Fruit fly (Drosophila melanogaster) whole organism, embryonic: ENCODE measurements around the gene Obp99b.

Experiments
- ATbp ChIP-seq: fragments of 200-800 bp; sonication (Bioruptor generic); optimal IDR thresholded peaks from 2 replicates; lab custom pipeline; 2017; ENCODE audit warnings: missing biosample characterization, mild to moderate bottlenecking, missing genetic modification characterization, missing genetic modification reagents
- Bdp1 ChIP-seq: fragments of 200-800 bp; sonication (Bioruptor generic); optimal IDR thresholded peaks from 3 replicates; lab custom pipeline; 2016; ENCODE audit warnings: missing biosample characterization, missing genetic modification characterization
- C15 ChIP-seq: fragments of 200-800 bp; sonication (Bioruptor generic); IDR thresholded peaks from 3 replicates; pipeline ENCODE4 v1.3.6; 2022; ENCODE audit warnings: missing biosample characterization, missing genetic modification characterization
- CG10147 ChIP-seq: fragments of 200-800 bp; sonication (Bioruptor generic); optimal IDR thresholded peaks from 2 replicates; lab custom pipeline; 2019; ENCODE audit warnings: missing biosample characterization, mild to moderate bottlenecking, missing genetic modification characterization, moderate library complexity
- CG11504 ChIP-seq: fragments of 200-800 bp; sonication (Bioruptor generic); optimal IDR thresholded peaks from 3 replicates; lab custom pipeline; 2019; ENCODE audit warnings: missing biosample characterization, mild to moderate bottlenecking, missing genetic modification characterization, moderate library complexity
- CG12219 ChIP-seq: fragments of 200-800 bp; sonication (Bioruptor generic); optimal IDR thresholded peaks from 3 replicates; lab custom pipeline; 2018; ENCODE audit warnings: missing biosample characterization, mild to moderate bottlenecking, missing genetic modification characterization
- CG14860 ChIP-seq: fragments of 200-800 bp; sonication (Bioruptor generic); IDR thresholded peaks from 3 replicates; pipeline ENCODE4 v1.3.6; 2022; ENCODE audit warnings: missing biosample characterization, missing genetic modification characterization; ENCODE audit not compliant: partially characterized antibody
- CG15514 ChIP-seq: fragments of 200-800 bp; sonication (Bioruptor generic); optimal IDR thresholded peaks from 3 replicates; lab custom pipeline; 2017; ENCODE audit warnings: missing biosample characterization, missing genetic modification characterization, mild to moderate bottlenecking, moderate library complexity, missing genetic modification reagents
- CG18476 ChIP-seq: fragments of 200-800 bp; sonication (Bioruptor generic); optimal IDR thresholded peaks from 2 replicates; lab custom pipeline; 2016; ENCODE audit warnings: missing biosample characterization, mild to moderate bottlenecking, missing genetic modification characterization
- CG2889 ChIP-seq: fragments of 200-800 bp; sonication (Bioruptor generic); IDR thresholded peaks from 3 replicates; pipeline ENCODE4 v1.3.6; 2022; ENCODE audit warnings: missing biosample characterization, missing genetic modification characterization
- CG30431 ChIP-seq: fragments of 200-800 bp; sonication (Bioruptor generic); optimal IDR thresholded peaks from 2 replicates; lab custom pipeline; 2017; ENCODE audit warnings: missing biosample characterization, missing genetic modification characterization
- CG32532 ChIP-seq: fragments of 200-800 bp; sonication (Bioruptor generic); IDR thresholded peaks from 2 replicates; pipeline ENCODE4 v1.3.6; 2022; ENCODE audit warnings: missing biosample characterization, missing genetic modification characterization
- CG4617 ChIP-seq: fragments of 200-800 bp; sonication (Bioruptor generic); optimal IDR thresholded peaks from 3 replicates; lab custom pipeline; 2016; ENCODE audit warnings: missing biosample characterization, missing genetic modification characterization, borderline replicate concordance
- CG5245 ChIP-seq: fragments of 200-800 bp; sonication (Bioruptor generic); optimal IDR thresholded peaks from 3 replicates; lab custom pipeline; 2016; ENCODE audit warnings: missing biosample characterization, missing genetic modification characterization
- CG5953 ChIP-seq: fragments of 200-800 bp; sonication (Bioruptor generic); IDR thresholded peaks from 2 replicates; pipeline ENCODE4 v1.3.6; 2022; ENCODE audit warnings: missing biosample characterization, missing genetic modification characterization
- CG7987 ChIP-seq: fragments of 200-800 bp; sonication (Bioruptor generic); optimal IDR thresholded peaks from 2 replicates; lab custom pipeline; 2018; ENCODE audit warnings: missing biosample characterization, mild to moderate bottlenecking, missing genetic modification characterization, moderate library complexity
- D19A ChIP-seq: fragments of 200-800 bp; optimal IDR thresholded peaks from 3 replicates; lab custom pipeline; 2019; ENCODE audit warnings: missing biosample characterization, mild to moderate bottlenecking, missing genetic modification characterization, moderate library complexity
- Dad ChIP-seq: fragments of 200-800 bp; sonication (Bioruptor generic); optimal IDR thresholded peaks from 3 replicates; lab custom pipeline; 2016; ENCODE audit warnings: missing biosample characterization, missing genetic modification characterization
- Dll ChIP-seq: fragments of 200-800 bp; sonication (Bioruptor generic); IDR thresholded peaks from 4 replicates; pipeline ENCODE4 v1.3.6; 2022; ENCODE audit warnings: missing biosample characterization, missing genetic modification characterization; ENCODE audit not compliant: partially characterized antibody
- Fer2 ChIP-seq: fragments of 200-800 bp; sonication (Bioruptor generic); optimal IDR thresholded peaks from 2 replicates; lab custom pipeline; 2018; ENCODE audit warnings: missing biosample characterization, mild to moderate bottlenecking, missing genetic modification characterization, moderate library complexity
- Gug ChIP-seq: fragments of 200-800 bp; sonication (Bioruptor generic); IDR thresholded peaks from 4 replicates; pipeline ENCODE4 v1.3.6; 2022; ENCODE audit warnings: missing biosample characterization, missing genetic modification characterization
- Hand ChIP-seq: fragments of 200-800 bp; sonication (Bioruptor generic); optimal IDR thresholded peaks from 2 replicates; lab custom pipeline; 2017; ENCODE audit warnings: mild to moderate bottlenecking, missing biosample characterization, missing genetic modification reagents, missing genetic modification characterization
- Hsf ChIP-seq: fragments of 200-800 bp; sonication (Bioruptor generic); optimal IDR thresholded peaks from 3 replicates; lab custom pipeline; 2016; ENCODE audit warnings: missing biosample characterization, missing genetic modification characterization
- NC2β ChIP-seq: fragments of 200-800 bp; sonication (Bioruptor generic); optimal IDR thresholded peaks from 2 replicates; lab custom pipeline; 2016; ENCODE audit warnings: missing biosample characterization, missing genetic modification characterization
- Nf-YC ChIP-seq: fragments of 200-800 bp; optimal IDR thresholded peaks from 3 replicates; lab custom pipeline; 2019; ENCODE audit warnings: missing biosample characterization, mild to moderate bottlenecking, missing genetic modification characterization, moderate library complexity
- Poxn ChIP-seq: fragments of 200-800 bp; sonication (Bioruptor generic); IDR thresholded peaks from 2 replicates; pipeline ENCODE4 v1.3.6; 2022; ENCODE audit warnings: missing biosample characterization, missing genetic modification characterization
- Ptx1 ChIP-seq: fragments of 200-800 bp; sonication (Bioruptor generic); IDR thresholded peaks from 2 replicates; pipeline ENCODE4 v1.3.6; 2022; ENCODE audit warnings: missing biosample characterization, missing genetic modification characterization
- Rx ChIP-seq: fragments of 200-800 bp; sonication (Bioruptor generic); IDR thresholded peaks from 2 replicates; pipeline ENCODE4 v1.3.6; 2022; ENCODE audit warnings: missing biosample characterization, missing genetic modification characterization
- ab ChIP-seq: fragments of 200-800 bp; sonication (Bioruptor generic); optimal IDR thresholded peaks from 2 replicates; lab custom pipeline; 2016; ENCODE audit warnings: missing biosample characterization, missing genetic modification characterization
- al ChIP-seq: fragments of 200-800 bp; sonication (Bioruptor generic); IDR thresholded peaks from 2 replicates; pipeline ENCODE4 v1.3.6; 2022; ENCODE audit warnings: missing biosample characterization, missing genetic modification characterization
- bbx ChIP-seq: fragments of 200-800 bp; sonication (Bioruptor generic); IDR thresholded peaks from 2 replicates; pipeline ENCODE4 v1.3.6; 2022; ENCODE audit warnings: missing biosample characterization, missing genetic modification characterization; ENCODE audit not compliant: partially characterized antibody
- bowl ChIP-seq: fragments of 200-800 bp; sonication (Bioruptor generic); IDR thresholded peaks from 2 replicates; pipeline ENCODE4 v1.3.6; 2022; ENCODE audit warnings: missing biosample characterization, missing genetic modification characterization
- cad ChIP-seq: fragments of >200 bp; optimal IDR thresholded peaks from 2 replicates; lab custom pipeline; 2017; ENCODE audit warnings: missing biosample characterization, missing genetic modification characterization
- cg ChIP-seq: fragments of 200-800 bp; sonication (Bioruptor generic); optimal IDR thresholded peaks from 3 replicates; lab custom pipeline; 2019; ENCODE audit warnings: missing biosample characterization, mild to moderate bottlenecking, missing genetic modification characterization, moderate library complexity
- croc ChIP-seq: fragments of 200-800 bp; sonication (Bioruptor generic); conservative IDR thresholded peaks from 3 replicates; pipeline ENCODE4 v1.3.6; 2022; ENCODE audit warnings: missing biosample characterization, missing genetic modification characterization
- dan ChIP-seq: fragments of 200-800 bp; sonication (Bioruptor generic); IDR thresholded peaks from 2 replicates; pipeline ENCODE4 v1.3.6; 2022; ENCODE audit warnings: missing biosample characterization, missing genetic modification characterization
- gce ChIP-seq: fragments of 200-800 bp; sonication (Bioruptor generic); IDR thresholded peaks from 3 replicates; pipeline ENCODE4 v1.3.6; 2022; ENCODE audit warnings: missing biosample characterization, missing genetic modification characterization
- grn ChIP-seq: fragments of 200-800 bp; sonication (Bioruptor generic); optimal IDR thresholded peaks from 3 replicates; lab custom pipeline; 2017; ENCODE audit warnings: missing biosample characterization, missing genetic modification characterization
- gro ChIP-seq: fragments of 200-800 bp; sonication (Bioruptor generic); optimal IDR thresholded peaks from 2 replicates; lab custom pipeline; 2016; ENCODE audit warnings: missing biosample characterization, missing genetic modification characterization
- gsb-n ChIP-seq: fragments of 200-800 bp; sonication (Bioruptor generic); optimal IDR thresholded peaks from 3 replicates; lab custom pipeline; 2018; ENCODE audit warnings: missing biosample characterization, mild to moderate bottlenecking, missing genetic modification characterization
- ham ChIP-seq: fragments of 200-800 bp; sonication (Bioruptor generic); IDR thresholded peaks from 2 replicates; pipeline ENCODE4 v1.3.6; 2022; ENCODE audit warnings: missing biosample characterization, missing genetic modification characterization
- klu ChIP-seq: fragments of 200-800 bp; sonication (Bioruptor generic); IDR thresholded peaks from 2 replicates; pipeline ENCODE4 v1.3.6; 2022; ENCODE audit warnings: missing biosample characterization, missing genetic modification characterization
- mld ChIP-seq: fragments of 200-800 bp; sonication (Bioruptor generic); IDR thresholded peaks from 3 replicates; pipeline ENCODE4 v1.3.6; 2022; ENCODE audit warnings: missing biosample characterization, missing genetic modification characterization; ENCODE audit not compliant: partially characterized antibody
- p53 ChIP-seq: fragments of 200-800 bp; sonication (Bioruptor generic); optimal IDR thresholded peaks from 2 replicates; lab custom pipeline; 2016; ENCODE audit warnings: missing biosample characterization, missing genetic modification characterization
- stc ChIP-seq: fragments of 200-800 bp; sonication (Bioruptor generic); IDR thresholded peaks from 2 replicates; pipeline ENCODE4 v1.3.6; 2022; ENCODE audit warnings: missing biosample characterization, missing genetic modification characterization
- sug ChIP-seq: fragments of 200-800 bp; optimal IDR thresholded peaks from 2 replicates; lab custom pipeline; 2019; ENCODE audit warnings: missing biosample characterization, mild to moderate bottlenecking, missing genetic modification characterization, moderate library complexity
- tgo ChIP-seq: fragments of 200-800 bp; sonication (Bioruptor generic); IDR thresholded peaks from 3 replicates; pipeline ENCODE4 v1.3.6; 2022; ENCODE audit warnings: missing biosample characterization, missing genetic modification characterization
- tll ChIP-seq, 2 experiments: fragments of 200-800 bp in 1 of 2; fragments of >200 bp in 1 of 2; sonication (Bioruptor generic) in 1 of 2; optimal IDR thresholded peaks; 2 replicates each; lab custom pipeline; 2017 to 2019; ENCODE audit warnings: missing biosample characterization in 2 of 2, missing genetic modification characterization in 2 of 2, mild to moderate bottlenecking in 1 of 2, moderate library complexity in 1 of 2
- tup ChIP-seq: fragments of 200-800 bp; sonication (Bioruptor generic); optimal IDR thresholded peaks from 2 replicates; lab custom pipeline; 2016; ENCODE audit warnings: missing biosample characterization, mild to moderate bottlenecking, missing genetic modification characterization, moderate library complexity
- vfl ChIP-seq: fragments of 200-800 bp; sonication (Bioruptor generic); optimal IDR thresholded peaks from 2 replicates; lab custom pipeline; 2016; ENCODE audit warnings: missing biosample characterization, missing genetic modification characterization
- wek ChIP-seq: fragments of 200-800 bp; sonication (Bioruptor generic); optimal IDR thresholded peaks from 3 replicates; lab custom pipeline; 2018; ENCODE audit warnings: missing biosample characterization, mild to moderate bottlenecking, missing genetic modification characterization, moderate library complexity

Obp99b gene

dm6 chr3R:29763154-29763553 lies 46.5 kb upstream of the Obp99b start (continued):
- TF ChIP-seq CG7987 (GFP tag; lab: Kevin White, UChicago): no peak
- TF ChIP-seq ham (GFP tag; lab: Robert Waterston, UW): no peak
- no peak for TF ChIP-seq vfl (GFP tag; lab: Kevin White, UChicago)
- no peak for TF ChIP-seq gro (GFP tag; lab: Kevin White, UChicago)
- peak; percentile 15 for TF ChIP-seq CG30431 (GFP tag; lab: Kevin White, UChicago)
- TF ChIP-seq sug (tag; lab: Kevin White, UChicago): no peak
- peak; percentile 34 for TF ChIP-seq ab (GFP tag; lab: Kevin White, UChicago)
- TF ChIP-seq cad (GFP tag; lab: Kevin White, UChicago): no peak
- no peak for TF ChIP-seq NC2β (GFP tag; lab: Kevin White, UChicago)
- TF ChIP-seq Hand (GFP tag; lab: Kevin White, UChicago): no peak
- TF ChIP-seq stc: peak; percentile 26; the same call in 1 of the 2 replicates
- no peak for TF ChIP-seq mld (GFP tag; lab: Robert Waterston, UW)
- TF ChIP-seq CG15514 (GFP tag; lab: Kevin White, UChicago): no peak
- TF ChIP-seq Ptx1: peak; percentile 52; the same call in 1 of the 2 replicates
- no peak for TF ChIP-seq gce (GFP tag; lab: Robert Waterston, UW)
- TF ChIP-seq bbx: no peak
- no peak for TF ChIP-seq Fer2 (tag; lab: Kevin White, UChicago)
- no peak for TF ChIP-seq wek (GFP tag; lab: Kevin White, UChicago)
- peak; percentile 50; the same call in 1 of the 2 replicates for TF ChIP-seq CG32532
- no peak for TF ChIP-seq Dll (GFP tag; lab: Robert Waterston, UW)
- peak; percentile 15 for TF ChIP-seq ATbp (GFP tag; lab: Kevin White, UChicago)
- no peak for TF ChIP-seq CG12219 (GFP tag; lab: Kevin White, UChicago)
- TF ChIP-seq CG2889: no peak
- no peak for TF ChIP-seq Nf-YC
- TF ChIP-seq al: peak; percentile 16; the same call in 1 of the 2 replicates
- TF ChIP-seq Hsf (GFP tag; lab: Kevin White, UChicago): peak; percentile 32
- TF ChIP-seq grn (GFP tag; lab: Kevin White, UChicago): no peak
- peak; percentile 52 for TF ChIP-seq CG11504 (tag; lab: Kevin White, UChicago)
- TF ChIP-seq tgo (GFP tag; lab: Robert Waterston, UW): peak; percentile 37; the same call in 1 of the 3 replicates
- TF ChIP-seq Rx (GFP tag; lab: Robert Waterston, UW): no peak
- no peak for TF ChIP-seq CG18476 (GFP tag; lab: Kevin White, UChicago)
- TF ChIP-seq dan (GFP tag; lab: Robert Waterston, UW): no peak
- TF ChIP-seq CG5953 (GFP tag; lab: Robert Waterston, UW): no peak
- TF ChIP-seq tll (GFP tag; optimal IDR thresholded peaks at IDR 0.05; lab: Kevin White, UChicago): no peak
- TF ChIP-seq tup (GFP tag; lab: Kevin White, UChicago): no peak
- TF ChIP-seq Dad: no peak
- TF ChIP-seq bowl: no peak
- TF ChIP-seq CG4617: no peak
- TF ChIP-seq Bdp1 (GFP tag; lab: Kevin White, UChicago): no peak
- no peak for TF ChIP-seq cg
- no peak for TF ChIP-seq croc (GFP tag; lab: Robert Waterston, UW)
- 0 out of 3 replicates have a peak, but pooled peaks have one; percentile 40 for TF ChIP-seq C15
- TF ChIP-seq CG14860 (GFP tag; lab: Robert Waterston, UW): no peak
- no peak for TF ChIP-seq D19A
- TF ChIP-seq CG10147 (GFP tag; lab: Kevin White, UChicago): no peak
- no peak for TF ChIP-seq p53 (GFP tag; lab: Kevin White, UChicago)
- no peak for TF ChIP-seq klu (GFP tag; lab: Robert Waterston, UW)
- 0 out of 4 replicates have a peak, but pooled peaks have one; percentile 27 for TF ChIP-seq Gug (GFP tag; lab: Robert Waterston, UW)
- no peak for TF ChIP-seq CG5245 (GFP tag; lab: Kevin White, UChicago)
- TF ChIP-seq Poxn (GFP tag; lab: Robert Waterston, UW): no peak
- no peak for TF ChIP-seq gsb-n
